Worm (Caenorhabditis elegans) whole organism, L1 larva: Measurements from ENCODE around the gene T24D8.6.

Experiments used
- ceh-88 ChIP-seq: fragments of 200-800 bp; sonication (Bioruptor generic); IDR thresholded peaks from 2 replicates; pipeline ENCODE4 v1.3.6; 2022; ENCODE audit warnings: missing genetic modification characterization, missing compliant biosample characterization
- lin-15B ChIP-seq: fragments of 150-350 bp; sonication (generic microtip); optimal IDR thresholded peaks from 3 replicates; lab custom pipeline; 2014; ENCODE audit warnings: missing biosample characterization, missing genetic modification characterization
- nhr-28 ChIP-seq: fragments of 150-350 bp; optimal IDR thresholded peaks from 2 replicates; lab custom pipeline; 2014; ENCODE audit warnings: missing biosample characterization, missing genetic modification characterization
- nhr-76 ChIP-seq: sonication (generic microtip); optimal IDR thresholded peaks from 2 replicates; lab custom pipeline; 2017; ENCODE audit warnings: missing biosample characterization, missing genetic modification characterization
- unc-62 ChIP-seq: fragments of 150-350 bp; optimal IDR thresholded peaks from 2 replicates; lab custom pipeline; 2014; ENCODE audit warnings: missing biosample characterization, missing genetic modification reagents, missing genetic modification characterization

DNA sequence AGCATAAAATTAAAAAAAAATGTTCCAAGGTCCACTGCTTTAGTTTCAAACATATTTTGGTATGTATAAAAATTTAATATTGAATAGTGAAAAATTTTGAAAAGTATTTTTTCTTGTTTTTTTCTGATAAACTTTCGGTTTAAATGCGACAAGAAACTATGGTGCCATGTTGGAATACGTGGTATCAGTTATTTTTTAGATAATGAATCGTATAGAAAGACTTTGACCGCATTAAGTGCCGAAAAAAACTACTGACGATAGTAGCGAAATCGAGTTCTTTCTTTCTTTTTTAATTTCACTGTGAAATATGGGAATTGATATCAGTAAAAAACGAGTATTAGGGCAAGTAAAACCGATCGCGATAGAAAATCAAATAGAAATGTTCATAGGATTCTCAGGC is at the start of gene T24D8.6:
- TF ChIP-seq unc-62 (GFP tag; lab: Kevin White, UChicago): no peak
- no peak for TF ChIP-seq lin-15B (tag; lab: Kevin White, UChicago)
- no peak for TF ChIP-seq nhr-76 (tag; lab: Kevin White, UChicago)
- no peak for TF ChIP-seq nhr-28
- TF ChIP-seq ceh-88: no peak
